Fruit fly (Drosophila melanogaster): ENCODE results near the gene repo.

Gene repo

dm6 chr3R:18252578-18252977, 16.6 kb downstream of the repo start, which contains the start of gene CG12320 (continued):
- TF ChIP-seq Stat92E (GFP tag; optimal IDR thresholded peaks at IDR 0.05) (no peak), eve (GFP tag; optimal IDR thresholded peaks at IDR 0.05) (no peak), CG32772 (GFP tag; IDR thresholded peaks at IDR 0.05) (no peak), CG43689 (GFP tag; IDR thresholded peaks at IDR 0.05) (no peak), Sox102F (GFP tag; optimal IDR thresholded peaks at IDR 0.05) (no peak), btn (GFP tag; optimal IDR thresholded peaks at IDR 0.05) (no peak), Nf-YB (GFP tag; optimal IDR thresholded peaks at IDR 0.05) (no peak), CG15479 (GFP tag; optimal IDR thresholded peaks at IDR 0.05) (no peak), Ptx1 (GFP tag; IDR thresholded peaks at IDR 0.05) (no peak), zfh1 (GFP tag; IDR thresholded peaks at IDR 0.05) (no peak), ttk (GFP tag; IDR thresholded peaks at IDR 0.05) (no peak), Drgx (GFP tag; IDR thresholded peaks at IDR 0.05) (no peak), CG1647 (GFP tag; optimal IDR thresholded peaks at IDR 0.05) (no peak), Hr39 (optimal IDR thresholded peaks at IDR 0.05) (no peak), CG11247 (GFP tag; IDR thresholded peaks at IDR 0.05) (no peak), CG11723 (GFP tag; optimal IDR thresholded peaks at IDR 0.05) (no peak), Ravus (GFP tag; IDR thresholded peaks at IDR 0.05) (no peak), Hand (GFP tag; optimal IDR thresholded peaks at IDR 0.05) (no peak), Scr (GFP tag; IDR thresholded peaks at IDR 0.05; ENCODE audit: partially characterized antibody) (0 out of 2 replicates have a peak, but pooled peaks have one; percentile 25), da (GFP tag; optimal IDR thresholded peaks at IDR 0.05) (no peak), Hr3 (GFP tag; optimal IDR thresholded peaks at IDR 0.05) (no peak), CG1832 (GFP tag; optimal IDR thresholded peaks at IDR 0.05) (no peak), ssp (GFP tag; IDR thresholded peaks at IDR 0.05) (no peak), CG2129 (GFP tag; IDR thresholded peaks at IDR 0.05; ENCODE audit: partially characterized antibody) (no peak), ab (GFP tag; optimal IDR thresholded peaks at IDR 0.05) (no peak), gcm2 (GFP tag; optimal IDR thresholded peaks at IDR 0.05) (no peak), Tbp (GFP tag; optimal IDR thresholded peaks at IDR 0.05) (no peak), zfh2 (GFP tag; optimal IDR thresholded peaks at IDR 0.05) (no peak), dati (GFP tag; IDR thresholded peaks at IDR 0.05) (no peak), Rfx (GFP tag; IDR thresholded peaks at IDR 0.05) (no peak), Deaf1 (tag; optimal IDR thresholded peaks at IDR 0.05) (no peak), CG14965 (GFP tag; optimal IDR thresholded peaks at IDR 0.05; ENCODE audit: borderline replicate concordance) (no peak), ems (GFP tag; optimal IDR thresholded peaks at IDR 0.05) (no peak), dimm (GFP tag; IDR thresholded peaks at IDR 0.05) (no peak), kni (GFP tag; optimal IDR thresholded peaks at IDR 0.05) (no peak), esg (GFP tag; conservative IDR thresholded peaks at IDR 0.05) (no peak), Rx (GFP tag; IDR thresholded peaks at IDR 0.05) (no peak), CG11504 (tag; optimal IDR thresholded peaks at IDR 0.05) (no peak), slbo (GFP tag; IDR thresholded peaks at IDR 0.05) (no peak), fd64A (GFP tag; optimal IDR thresholded peaks at IDR 0.05) (no peak), Fer3 (tag; optimal IDR thresholded peaks at IDR 0.05) (no peak)

- TF ChIP-seq unc-4 (GFP tag; IDR thresholded peaks at IDR 0.05; ENCODE audit: partially characterized antibody) = peak; percentile 75; the same call in 1 of the 2 replicates
- peak; percentile 9 for TF ChIP-seq CG17186 (GFP tag; optimal IDR thresholded peaks at IDR 0.05)
- peak; percentile 92 for TF ChIP-seq Sry-δ (GFP tag; optimal IDR thresholded peaks at IDR 0.05)
- peak; percentile 67 for TF ChIP-seq CG14860 (GFP tag; IDR thresholded peaks at IDR 0.05; ENCODE audit: partially characterized antibody)
- peak; percentile 80 for TF ChIP-seq ftz-f1 (GFP tag; optimal IDR thresholded peaks at IDR 0.05)
- TF ChIP-seq knrl (GFP tag; IDR thresholded peaks at IDR 0.05; ENCODE audit: partially characterized antibody) = peak; percentile 73
- no peak for TF ChIP-seq ind (GFP tag; optimal IDR thresholded peaks at IDR 0.05)
- no peak for TF ChIP-seq fd96Cb (tag; optimal IDR thresholded peaks at IDR 0.05)
- no peak for TF ChIP-seq Atf6 (GFP tag; IDR thresholded peaks at IDR 0.05)
- TF ChIP-seq HLH4C (GFP tag; IDR thresholded peaks at IDR 0.05; ENCODE audit: partially characterized antibody) = peak; percentile 66; the same call in 2 of the 3 replicates
- peak; percentile 15 for TF ChIP-seq CG14710 (tag; optimal IDR thresholded peaks at IDR 0.05)
- TF ChIP-seq CG17829 (tag; optimal IDR thresholded peaks at IDR 0.05) = peak; percentile 12
- no peak for TF ChIP-seq CG2678 (tag; optimal IDR thresholded peaks at IDR 0.05)
- TF ChIP-seq B-H1 (GFP tag; IDR thresholded peaks at IDR 0.05) = no peak
Observed at dm6 chr3R:18255281-18255680, 19.3 kb downstream of the repo start, which contains the start of the genes Ada2a, Polr2D, Tgs1 and moi. TSS of gene Ada2a (minus strand) at chr3R:18255487. TSS of gene Polr2D (minus strand) at chr3R:18255487. TSS of gene Tgs1 (plus strand) at chr3R:18255530. TSS of gene moi (plus strand) at chr3R:18255530.
